Fruit fly (Drosophila melanogaster) whole organism, embryonic: ENCODE measurements around the gene Fbp1.

Experiments used
- C15 ChIP-seq: fragments of 200-800 bp; sonication (Bioruptor generic); IDR thresholded peaks from 3 replicates; pipeline ENCODE4 v1.3.6; 2022; ENCODE audit warnings: missing biosample characterization, missing genetic modification characterization
- CG10543 ChIP-seq: fragments of 200-800 bp; sonication (Bioruptor generic); optimal IDR thresholded peaks from 3 replicates; lab custom pipeline; 2017; ENCODE audit warnings: missing biosample characterization, mild to moderate bottlenecking, missing genetic modification characterization, moderate library complexity
- CG10959 ChIP-seq: fragments of 200-800 bp; sonication (Bioruptor generic); IDR thresholded peaks from 2 replicates; pipeline ENCODE4 v1.3.6; 2022; ENCODE audit warnings: missing biosample characterization, missing genetic modification characterization
- CG12659 ChIP-seq: fragments of 200-800 bp; sonication (Bioruptor generic); optimal IDR thresholded peaks from 3 replicates; lab custom pipeline; 2017; ENCODE audit warnings: mild to moderate bottlenecking, missing biosample characterization, missing genetic modification reagents, missing genetic modification characterization
- CG13296 ChIP-seq: fragments of 200-800 bp; sonication (Bioruptor generic); optimal IDR thresholded peaks from 3 replicates; lab custom pipeline; 2018; ENCODE audit warnings: missing biosample characterization, mild to moderate bottlenecking, missing genetic modification characterization
- CG13624 ChIP-seq: fragments of 200-800 bp; sonication (Bioruptor generic); optimal IDR thresholded peaks from 2 replicates; lab custom pipeline; 2016; ENCODE audit warnings: missing biosample characterization, missing genetic modification characterization
- CG18619 ChIP-seq: fragments of 200-800 bp; sonication (Bioruptor generic); optimal IDR thresholded peaks from 3 replicates; lab custom pipeline; 2017; ENCODE audit warnings: missing biosample characterization, mild to moderate bottlenecking, missing genetic modification characterization
- CG2120 ChIP-seq: fragments of 200-800 bp; sonication (Bioruptor generic); optimal IDR thresholded peaks from 3 replicates; lab custom pipeline; 2016; ENCODE audit warnings: missing biosample characterization, missing genetic modification characterization
- CG2712 ChIP-seq: fragments of 200-800 bp; optimal IDR thresholded peaks from 3 replicates; lab custom pipeline; 2019; ENCODE audit warnings: missing biosample characterization, mild to moderate bottlenecking, missing genetic modification characterization, moderate library complexity
- CG4617 ChIP-seq: fragments of 200-800 bp; sonication (Bioruptor generic); optimal IDR thresholded peaks from 3 replicates; lab custom pipeline; 2016; ENCODE audit warnings: missing biosample characterization, missing genetic modification characterization, borderline replicate concordance
- CG4854 ChIP-seq: fragments of 200-800 bp; sonication (Bioruptor generic); optimal IDR thresholded peaks from 2 replicates; lab custom pipeline; 2016; ENCODE audit warnings: missing biosample characterization, missing genetic modification characterization, inconsistent platforms
- CG5245 ChIP-seq: fragments of 200-800 bp; sonication (Bioruptor generic); optimal IDR thresholded peaks from 3 replicates; lab custom pipeline; 2016; ENCODE audit warnings: missing biosample characterization, missing genetic modification characterization
- CG7271 ChIP-seq: fragments of 200-800 bp; sonication (Bioruptor generic); optimal IDR thresholded peaks from 2 replicates; lab custom pipeline; 2018; ENCODE audit warnings: missing biosample characterization, mild to moderate bottlenecking, missing genetic modification characterization, moderate library complexity
- CG7357 ChIP-seq: fragments of 200-800 bp; sonication (Bioruptor generic); IDR thresholded peaks from 3 replicates; pipeline ENCODE4 v1.3.6; 2022; ENCODE audit warnings: missing biosample characterization, missing genetic modification characterization
- CG7745 ChIP-seq: fragments of 200-800 bp; sonication (Bioruptor generic); optimal IDR thresholded peaks from 2 replicates; lab custom pipeline; 2018; ENCODE audit warnings: missing biosample characterization, mild to moderate bottlenecking, missing genetic modification characterization, moderate library complexity
- CG8478 ChIP-seq: fragments of >200 bp; optimal IDR thresholded peaks from 2 replicates; lab custom pipeline; 2018
- CG9215 ChIP-seq: fragments of 200-800 bp; sonication (Bioruptor generic); IDR thresholded peaks from 2 replicates; pipeline ENCODE4 v1.3.6; 2022; ENCODE audit warnings: missing biosample characterization, missing genetic modification characterization
- CG9797 ChIP-seq: fragments of 200-800 bp; sonication (Bioruptor generic); optimal IDR thresholded peaks from 3 replicates; lab custom pipeline; 2018; ENCODE audit warnings: missing biosample characterization, mild to moderate bottlenecking, missing genetic modification characterization
- Dek ChIP-seq: fragments of 200-800 bp; sonication (Bioruptor generic); optimal IDR thresholded peaks from 3 replicates; lab custom pipeline; 2019; ENCODE audit warnings: missing biosample characterization, mild to moderate bottlenecking, missing genetic modification characterization, moderate library complexity
- Ets97D ChIP-seq: fragments of 200-800 bp; sonication (Bioruptor generic); optimal IDR thresholded peaks from 3 replicates; lab custom pipeline; 2016; ENCODE audit warnings: missing biosample characterization, missing genetic modification characterization
- H2.0 ChIP-seq: fragments of 200-800 bp; sonication (Bioruptor generic); IDR thresholded peaks from 2 replicates; pipeline ENCODE4 v1.3.6; 2022; ENCODE audit warnings: missing biosample characterization, missing genetic modification characterization
- HmgZ ChIP-seq: fragments of 200-800 bp; sonication (Bioruptor generic); optimal IDR thresholded peaks from 2 replicates; lab custom pipeline; 2018; ENCODE audit warnings: missing biosample characterization, mild to moderate bottlenecking, missing genetic modification characterization
- MBD-R2 ChIP-seq: fragments of 200-800 bp; sonication (Bioruptor generic); IDR thresholded peaks from 2 replicates; pipeline ENCODE4 v1.3.6; 2022; ENCODE audit warnings: missing biosample characterization, missing genetic modification characterization
- Max ChIP-seq: fragments of 200-800 bp; sonication (Bioruptor generic); optimal IDR thresholded peaks from 2 replicates; lab custom pipeline; 2016; ENCODE audit warnings: missing biosample characterization, mild to moderate bottlenecking, missing genetic modification characterization
- NC2α ChIP-seq: fragments of 200-800 bp; sonication (Bioruptor generic); optimal IDR thresholded peaks from 2 replicates; lab custom pipeline; 2016; ENCODE audit warnings: missing biosample characterization, missing genetic modification characterization
- Oli ChIP-seq: fragments of 200-800 bp; sonication (Bioruptor generic); optimal IDR thresholded peaks from 2 replicates; lab custom pipeline; 2018; ENCODE audit warnings: missing biosample characterization, mild to moderate bottlenecking, missing genetic modification characterization, moderate library complexity
- Opbp ChIP-seq: fragments of 200-800 bp; sonication (Bioruptor generic); IDR thresholded peaks from 3 replicates; pipeline ENCODE4 v1.3.6; 2022; ENCODE audit warnings: missing biosample characterization, missing genetic modification characterization; ENCODE audit not compliant: partially characterized antibody
- Sin3A ChIP-seq: fragments of >200 bp; optimal IDR thresholded peaks from 2 replicates; lab custom pipeline; 2018
- Sox102F ChIP-seq: fragments of 200-800 bp; sonication (Bioruptor generic); optimal IDR thresholded peaks from 2 replicates; lab custom pipeline; 2018; ENCODE audit warnings: missing biosample characterization, mild to moderate bottlenecking, missing genetic modification characterization, moderate library complexity
- Sry-β ChIP-seq: fragments of 200-800 bp; sonication (Bioruptor generic); optimal IDR thresholded peaks from 2 replicates; lab custom pipeline; 2018; ENCODE audit warnings: missing biosample characterization, mild to moderate bottlenecking, missing genetic modification characterization, moderate library complexity
- TFAM ChIP-seq: fragments of 200-800 bp; sonication (Bioruptor generic); optimal IDR thresholded peaks from 2 replicates; lab custom pipeline; 2017; ENCODE audit warnings: missing biosample characterization, missing genetic modification characterization, inconsistent platforms
- Tbp ChIP-seq: fragments of >200 bp; optimal IDR thresholded peaks from 2 replicates; lab custom pipeline; 2018; ENCODE audit warnings: missing biosample characterization, missing genetic modification characterization
- bsh ChIP-seq, 2 experiments: fragments of 200-800 bp; sonication (Bioruptor generic); optimal IDR thresholded peaks; 2 replicates each; lab custom pipeline; 2017 to 2018; ENCODE audit warnings: mild to moderate bottlenecking in 2 of 2, missing biosample characterization in 2 of 2, missing genetic modification characterization in 2 of 2, moderate library complexity in 1 of 2
- chinmo ChIP-seq: fragments of 200-800 bp; sonication (Bioruptor generic); IDR thresholded peaks from 4 replicates; pipeline ENCODE4 v1.3.6; 2022; ENCODE audit warnings: missing biosample characterization, missing genetic modification characterization; ENCODE audit not compliant: partially characterized antibody
- croc ChIP-seq: fragments of 200-800 bp; sonication (Bioruptor generic); conservative IDR thresholded peaks from 3 replicates; pipeline ENCODE4 v1.3.6; 2022; ENCODE audit warnings: missing biosample characterization, missing genetic modification characterization
- esg ChIP-seq: fragments of 200-800 bp; sonication (Bioruptor generic); conservative IDR thresholded peaks from 2 replicates; pipeline ENCODE4 v1.3.6; 2022; ENCODE audit warnings: missing biosample characterization, missing genetic modification characterization
- ewg ChIP-seq: fragments of 200-800 bp; sonication (Bioruptor generic); optimal IDR thresholded peaks from 3 replicates; lab custom pipeline; 2017; ENCODE audit warnings: mild to moderate bottlenecking, missing biosample characterization, missing genetic modification reagents, missing genetic modification characterization
- hb ChIP-seq: fragments of 200-800 bp; sonication (Bioruptor generic); IDR thresholded peaks from 3 replicates; pipeline ENCODE4 v1.3.6; 2022; ENCODE audit warnings: missing biosample characterization, missing genetic modification characterization; ENCODE audit not compliant: partially characterized antibody
- inv ChIP-seq: fragments of 200-800 bp; sonication (Bioruptor generic); IDR thresholded peaks from 2 replicates; pipeline ENCODE4 v1.3.6; 2022; ENCODE audit warnings: missing biosample characterization, missing genetic modification characterization; ENCODE audit not compliant: partially characterized antibody
- jing ChIP-seq: fragments of 200-800 bp; sonication (Bioruptor generic); optimal IDR thresholded peaks from 2 replicates; lab custom pipeline; 2018; ENCODE audit warnings: missing biosample characterization, mild to moderate bottlenecking, missing genetic modification characterization
- lola ChIP-seq, 3 experiments: fragments of >200 bp in 2 of 3; fragments of 200-800 bp in 1 of 3; sonication (Bioruptor generic) in 1 of 3; optimal IDR thresholded peaks; 2 replicates each; lab custom pipeline; 2017 to 2019; ENCODE audit warnings: missing biosample characterization in 3 of 3, missing genetic modification characterization in 3 of 3, mild to moderate bottlenecking in 1 of 3, moderate library complexity in 1 of 3
- lov ChIP-seq, 2 experiments: fragments of 200-800 bp in 1 of 2; fragments of >200 bp in 1 of 2; sonication (Bioruptor generic) in 1 of 2; IDR thresholded peaks in 1 of 2; optimal IDR thresholded peaks in 1 of 2; 2 replicates in 1 of 2; 3 replicates in 1 of 2; pipeline versions ENCODE4 v1.3.6 to Lab custom; 2017 to 2022; ENCODE audit warnings: missing biosample characterization in 1 of 2, missing genetic modification characterization in 1 of 2
- nerfin-2 ChIP-seq: fragments of 200-800 bp; sonication (Bioruptor generic); IDR thresholded peaks from 2 replicates; pipeline ENCODE4 v1.3.6; 2022; ENCODE audit warnings: missing biosample characterization, missing genetic modification characterization; ENCODE audit not compliant: partially characterized antibody
- otp ChIP-seq: fragments of 200-800 bp; sonication (Bioruptor generic); IDR thresholded peaks from 3 replicates; pipeline ENCODE4, ENCODE4 v1.3.6; 2022; ENCODE audit warnings: missing biosample characterization, missing genetic modification characterization
- phol ChIP-seq: fragments of 200-800 bp; sonication (Bioruptor generic); optimal IDR thresholded peaks from 3 replicates; lab custom pipeline; 2018; ENCODE audit warnings: missing biosample characterization, mild to moderate bottlenecking, missing genetic modification characterization, moderate library complexity
- repo ChIP-seq: fragments of 200-800 bp; sonication (Bioruptor generic); optimal IDR thresholded peaks from 2 replicates; lab custom pipeline; 2016; ENCODE audit warnings: missing biosample characterization, missing genetic modification characterization
- tll ChIP-seq, 2 experiments: fragments of 200-800 bp in 1 of 2; fragments of >200 bp in 1 of 2; sonication (Bioruptor generic) in 1 of 2; optimal IDR thresholded peaks; 2 replicates each; lab custom pipeline; 2017 to 2019; ENCODE audit warnings: missing biosample characterization in 2 of 2, missing genetic modification characterization in 2 of 2, mild to moderate bottlenecking in 1 of 2, moderate library complexity in 1 of 2
- tx ChIP-seq: fragments of 200-800 bp; sonication (Bioruptor generic); optimal IDR thresholded peaks from 2 replicates; lab custom pipeline; 2016; ENCODE audit warnings: missing biosample characterization, missing genetic modification characterization
- z ChIP-seq: fragments of 200-800 bp; sonication (Bioruptor generic); IDR thresholded peaks from 3 replicates; pipeline ENCODE4 v1.3.6; 2022; ENCODE audit warnings: missing biosample characterization, missing genetic modification characterization

The Fbp1 gene

DNA sequence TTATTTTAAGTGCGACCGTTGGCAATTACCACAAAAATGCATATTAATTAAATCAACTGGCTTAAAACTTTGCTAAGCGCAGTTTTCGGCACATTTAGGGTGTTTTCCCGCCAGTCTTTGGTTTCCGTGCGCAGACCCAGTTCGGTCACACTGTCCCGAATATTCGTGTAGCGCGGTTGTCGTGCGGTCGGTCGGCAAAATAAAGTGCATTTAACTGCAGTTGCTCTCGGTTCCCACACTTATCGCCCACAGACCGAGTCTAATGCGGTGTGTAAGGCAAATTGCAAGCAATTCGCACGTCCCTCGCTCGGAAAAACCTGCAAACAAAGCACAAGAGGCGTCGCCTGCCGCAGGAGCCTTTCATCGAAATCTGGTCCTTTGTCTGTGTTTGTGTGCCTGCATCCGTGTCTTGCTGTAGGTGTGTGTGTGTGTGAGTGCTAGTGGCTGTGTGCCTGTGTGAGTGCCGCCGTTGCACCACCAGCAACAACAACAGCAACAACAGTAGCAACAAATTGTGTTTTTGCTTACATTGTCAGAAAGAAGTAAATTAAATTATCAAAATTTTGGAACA lies 44.7 kb downstream of the Fbp1 start, which contains the start of the genes CG13484 and Frl (continued):
- peak; percentile 68 for TF ChIP-seq ewg (GFP tag; lab: Kevin White, UChicago)
- peak; percentile 24 for TF ChIP-seq NC2α (GFP tag; lab: Kevin White, UChicago)
- peak; percentile 24 for TF ChIP-seq CG5245
- peak; percentile 82 for TF ChIP-seq Ets97D
- no peak for TF ChIP-seq jing (GFP tag; lab: Kevin White, UChicago)
- TF ChIP-seq Tbp (GFP tag; lab: Kevin White, UChicago) = no peak
- peak; percentile 2 for TF ChIP-seq CG7745 (tag; lab: Kevin White, UChicago)
- TF ChIP-seq CG4854 (GFP tag; lab: Kevin White, UChicago) = peak; percentile 12
- peak; percentile 64 for TF ChIP-seq Dek (tag; lab: Kevin White, UChicago)
- peak; percentile 55; the same call in 1 of the 3 replicates for TF ChIP-seq otp (GFP tag; lab: Robert Waterston, UW)
- TF ChIP-seq esg (GFP tag; lab: Robert Waterston, UW) = no peak
- peak; percentile 97 for TF ChIP-seq MBD-R2 (GFP tag; lab: Robert Waterston, UW)
- peak; percentile 46 for TF ChIP-seq CG7271 (tag; lab: Kevin White, UChicago)
- no peak for TF ChIP-seq z
- TF ChIP-seq CG12659 (GFP tag; lab: Kevin White, UChicago) = peak; percentile 89
- TF ChIP-seq nerfin-2 = no peak
- no peak for TF ChIP-seq CG13296
- TF ChIP-seq Sry-β (GFP tag; lab: Kevin White, UChicago) = peak; percentile 1
- no peak for TF ChIP-seq hb (GFP tag; lab: Robert Waterston, UW)
- TF ChIP-seq CG8478 (lab: Kevin White, UChicago) = no peak
- TF ChIP-seq CG9215 = no peak
- TF ChIP-seq bsh (GFP tag; optimal IDR thresholded peaks at IDR 0.05; lab: Kevin White, UChicago) = peak; percentile 15 to 19
- TF ChIP-seq lov (optimal IDR thresholded peaks at IDR 0.05; lab: Kevin White, UChicago) = no peak
- TF ChIP-seq lov (GFP tag; IDR thresholded peaks at IDR 0.05; lab: Robert Waterston, UW) = no peak
- TF ChIP-seq CG10959 (GFP tag; lab: Robert Waterston, UW) = no peak
- no peak for TF ChIP-seq Oli (tag; lab: Kevin White, UChicago)
- no peak for TF ChIP-seq TFAM
- TF ChIP-seq CG18619 = no peak
- TF ChIP-seq H2.0 (GFP tag; lab: Robert Waterston, UW) = no peak
- TF ChIP-seq CG9797 = peak; percentile 100
- TF ChIP-seq CG13624 (GFP tag; lab: Kevin White, UChicago) = no peak
- TF ChIP-seq tx = no peak
- TF ChIP-seq CG2120 = peak; percentile 20
- TF ChIP-seq repo (GFP tag; lab: Kevin White, UChicago) = peak; percentile 41
- TF ChIP-seq CG7357 (GFP tag; lab: Robert Waterston, UW) = no peak
- TF ChIP-seq Sin3A (lab: Kevin White, UChicago) = peak; percentile 82
- TF ChIP-seq inv (GFP tag; lab: Robert Waterston, UW) = peak; percentile 40; the same call in 1 of the 2 replicates
- TF ChIP-seq phol (tag; lab: Kevin White, UChicago) = peak; percentile 57
- peak; percentile 43 for TF ChIP-seq CG2712 (tag; lab: Kevin White, UChicago)
- peak; percentile 96 for TF ChIP-seq CG4617 (GFP tag; lab: Kevin White, UChicago)
- no peak for TF ChIP-seq C15
- peak; percentile 83 for TF ChIP-seq chinmo
- no peak for TF ChIP-seq croc (GFP tag; lab: Robert Waterston, UW)
- no peak for TF ChIP-seq lola (GFP tag; optimal IDR thresholded peaks at IDR 0.05; lab: Kevin White, UChicago)
- peak in 1 of 2 experiments; percentile 46 for TF ChIP-seq tll (GFP tag; optimal IDR thresholded peaks at IDR 0.05; lab: Kevin White, UChicago)
- peak; percentile 30; the same call in 1 of the 3 replicates for TF ChIP-seq Opbp (GFP tag; lab: Robert Waterston, UW)
- peak; percentile 41 for TF ChIP-seq Max (GFP tag; lab: Kevin White, UChicago)
- peak; percentile 83 for TF ChIP-seq HmgZ (tag; lab: Kevin White, UChicago)
- no peak for TF ChIP-seq Sox102F
- TF ChIP-seq CG10543 (GFP tag; lab: Kevin White, UChicago) = peak; percentile 59
